Fruit fly (Drosophila melanogaster): ENCODE measurements around the gene fd3F.

Gene fd3F

DNA sequence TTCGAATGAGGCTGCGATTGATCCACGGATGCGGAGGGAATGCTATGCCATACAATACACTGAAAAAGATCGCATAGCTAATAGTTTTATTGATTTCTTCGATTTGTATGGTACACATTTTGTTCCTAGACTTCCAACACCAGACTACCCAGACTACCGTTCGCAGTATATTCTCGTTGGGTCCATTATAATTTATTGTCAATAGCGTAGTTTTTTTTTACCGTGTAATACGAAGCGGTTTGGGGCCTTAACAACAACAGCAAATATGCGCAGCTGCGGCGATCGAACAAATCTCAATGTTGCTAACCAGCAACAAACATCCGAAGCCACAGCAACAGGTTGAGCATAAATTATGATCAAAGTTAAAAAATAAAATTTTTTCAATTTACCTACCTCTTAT, 36.5 kb downstream of the fd3F start (continued):
- TF ChIP-seq CG11247 (GFP tag; IDR thresholded peaks at IDR 0.05), result peak; percentile 69
- TF ChIP-seq CG6813 (GFP tag; optimal IDR thresholded peaks at IDR 0.05), result peak; percentile 80
- peak; percentile 17; the same call in 1 of the 2 replicates for TF ChIP-seq CG10321 (GFP tag; IDR thresholded peaks at IDR 0.05)
- TF ChIP-seq CG30431 (GFP tag; optimal IDR thresholded peaks at IDR 0.05), result peak; percentile 54
- TF ChIP-seq CG9817 (tag; optimal IDR thresholded peaks at IDR 0.05), result peak; percentile 80
- TF ChIP-seq ro (GFP tag; IDR thresholded peaks at IDR 0.05), result peak; percentile 37; the same call in 1 of the 2 replicates
- TF ChIP-seq az2 (GFP tag; optimal IDR thresholded peaks at IDR 0.05), result peak; percentile 78
- TF ChIP-seq phol (tag; optimal IDR thresholded peaks at IDR 0.05), result peak; percentile 79
- peak; percentile 85 for TF ChIP-seq unpg (GFP tag; optimal IDR thresholded peaks at IDR 0.05)
- peak; percentile 80 for TF ChIP-seq CG2712 (tag; optimal IDR thresholded peaks at IDR 0.05)
- no peak for TF ChIP-seq pfk (GFP tag; optimal IDR thresholded peaks at IDR 0.05)
- peak; percentile 79 for TF ChIP-seq CG18599 (GFP tag; optimal IDR thresholded peaks at IDR 0.05)
- peak; percentile 25 for TF ChIP-seq Deaf1 (tag; optimal IDR thresholded peaks at IDR 0.05)
- TF ChIP-seq Gsc (GFP tag; IDR thresholded peaks at IDR 0.05), result peak; percentile 38; the same call in 1 of the 2 replicates
- peak; percentile 41 for TF ChIP-seq CG10431 (GFP tag; optimal IDR thresholded peaks at IDR 0.05)
- TF ChIP-seq onecut (GFP tag; IDR thresholded peaks at IDR 0.05), result peak; percentile 78
- TF ChIP-seq Bdp1 (GFP tag; optimal IDR thresholded peaks at IDR 0.05), result peak; percentile 46
- TF ChIP-seq kni (GFP tag; optimal IDR thresholded peaks at IDR 0.05), result peak; percentile 33
- peak; percentile 61; the same call in 1 of the 3 replicates for TF ChIP-seq jigr1 (GFP tag; IDR thresholded peaks at IDR 0.05)
- peak; percentile 31 for TF ChIP-seq YL-1 (GFP tag; optimal IDR thresholded peaks at IDR 0.05)
- peak; percentile 38 for TF ChIP-seq CG2202 (tag; optimal IDR thresholded peaks at IDR 0.05)
- 0 out of 2 replicates have a peak, but pooled peaks have one; percentile 25 for TF ChIP-seq CG1024 (GFP tag; IDR thresholded peaks at IDR 0.05)
- peak; percentile 40 for TF ChIP-seq CG10462 (GFP tag; optimal IDR thresholded peaks at IDR 0.05)
- peak; percentile 64 for TF ChIP-seq org-1 (GFP tag; optimal IDR thresholded peaks at IDR 0.05)
- TF ChIP-seq slp2 (GFP tag; optimal IDR thresholded peaks at IDR 0.05), result peak; percentile 70
- TF ChIP-seq cwo (GFP tag; optimal IDR thresholded peaks at IDR 0.05), result peak; percentile 62
- TF ChIP-seq bab2 (GFP tag; optimal IDR thresholded peaks at IDR 0.05), result peak; percentile 80
- TF ChIP-seq CrebB (tag; optimal IDR thresholded peaks at IDR 0.05), result peak; percentile 77
- no peak for TF ChIP-seq Opbp (GFP tag; IDR thresholded peaks at IDR 0.05; ENCODE audit: partially characterized antibody)
- TF ChIP-seq CG6791 (GFP tag; IDR thresholded peaks at IDR 0.05; ENCODE audit: partially characterized antibody), result no peak
- peak; percentile 84 for TF ChIP-seq row (GFP tag; IDR thresholded peaks at IDR 0.05)
- TF ChIP-seq Hr78 (GFP tag; optimal IDR thresholded peaks at IDR 0.05), result peak in 1 of 2 experiments; percentile 42
- TF ChIP-seq CG13894 (tag; optimal IDR thresholded peaks at IDR 0.05), result peak; percentile 76
- peak; percentile 35 for TF ChIP-seq twi (tag; optimal IDR thresholded peaks at IDR 0.05)
- peak; percentile 14 for TF ChIP-seq HmgD (GFP tag; optimal IDR thresholded peaks at IDR 0.05)
- TF ChIP-seq CG5953 (GFP tag; IDR thresholded peaks at IDR 0.05), result peak; percentile 68
- peak; percentile 72 for TF ChIP-seq odd (GFP tag; optimal IDR thresholded peaks at IDR 0.05)
- TF ChIP-seq caup (GFP tag; optimal IDR thresholded peaks at IDR 0.05; ENCODE audit: severe bottlenecking), result peak; percentile 76
- TF ChIP-seq wek (GFP tag; optimal IDR thresholded peaks at IDR 0.05), result peak; percentile 79
- TF ChIP-seq chinmo (GFP tag; IDR thresholded peaks at IDR 0.05; ENCODE audit: partially characterized antibody), result 0 out of 4 replicates have a peak, but pooled peaks have one; percentile 59
- TF ChIP-seq CG15514 (GFP tag; optimal IDR thresholded peaks at IDR 0.05), result peak; percentile 64
- peak; percentile 30; the same call in 1 of the 3 replicates for TF ChIP-seq sr (GFP tag; IDR thresholded peaks at IDR 0.05)
- peak; percentile 81 for TF ChIP-seq Meics (GFP tag; optimal IDR thresholded peaks at IDR 0.05)
- no peak for TF ChIP-seq CG7928 (GFP tag; optimal IDR thresholded peaks at IDR 0.05)
- TF ChIP-seq CG3407 (GFP tag; optimal IDR thresholded peaks at IDR 0.05), result peak; percentile 69
- TF ChIP-seq cg (GFP tag; optimal IDR thresholded peaks at IDR 0.05), result no peak
- 0 out of 2 replicates have a peak, but pooled peaks have one; percentile 20 for TF ChIP-seq danr (GFP tag; IDR thresholded peaks at IDR 0.05)
- TF ChIP-seq dimm (GFP tag; IDR thresholded peaks at IDR 0.05), result no peak
- peak; percentile 81 for TF ChIP-seq Awh (GFP tag; IDR thresholded peaks at IDR 0.05)

Measured in whole organism, embryonic.